Worm (Caenorhabditis elegans): ENCODE measurements around the gene cyn-6.

DNA sequence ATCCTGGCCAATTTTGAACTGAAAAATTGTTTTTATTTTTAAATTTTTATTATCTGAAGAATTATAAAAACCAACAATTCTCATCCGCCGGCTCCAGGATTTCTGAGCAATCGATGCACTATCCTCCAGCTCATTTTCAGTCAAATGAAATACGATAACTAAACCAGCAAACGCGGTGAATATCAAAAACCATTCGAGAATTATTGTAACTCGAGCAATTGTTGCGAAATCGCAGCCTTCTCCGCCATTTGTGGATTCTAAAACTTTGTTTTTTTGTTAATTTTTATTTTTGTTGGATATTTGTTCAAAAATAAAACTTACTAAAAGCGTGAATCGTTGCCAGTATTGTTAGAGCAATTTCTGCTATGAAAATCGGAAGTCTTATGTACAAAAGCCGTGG, 9.3 kb downstream of the cyn-6 start:
- TF ChIP-seq pqm-1 (tag; optimal IDR thresholded peaks at IDR 0.05) (no peak), lsy-2 (tag; optimal IDR thresholded peaks at IDR 0.05) (no peak), ztf-4 (tag; optimal IDR thresholded peaks at IDR 0.05) (no peak)
